Worm (Caenorhabditis elegans) whole organism, L4 larva: ENCODE data around the gene M04B2.2.

Source experiments
- F26F4.8 ChIP-seq: fragments of 200-800 bp; sonication (Bioruptor generic); conservative IDR thresholded peaks from 2 replicates; pipeline ENCODE4 v1.3.6; 2022; ENCODE audit warnings: missing genetic modification characterization, missing compliant biosample characterization
- F44E2.7 ChIP-seq: fragments of 200-800 bp; sonication (Bioruptor generic); IDR thresholded peaks from 2 replicates; pipeline ENCODE4 v2.1.2; 2022; ENCODE audit warnings: missing genetic modification characterization, missing compliant biosample characterization
- T20F7.1 ChIP-seq: fragments of 200-800 bp; sonication (Bioruptor generic); optimal IDR thresholded peaks from 2 replicates; lab custom pipeline; 2018; ENCODE audit warnings: mild to moderate bottlenecking, missing genetic modification characterization, missing compliant biosample characterization
- Y48G9A.11 ChIP-seq: fragments of 200-800 bp; sonication (Bioruptor generic); IDR thresholded peaks from 2 replicates; pipeline ENCODE4 v1.3.6; 2022; ENCODE audit warnings: missing genetic modification reagents, missing genetic modification characterization, missing compliant biosample characterization
- Y75B8A.6 ChIP-seq: fragments of 200-800 bp; sonication (Bioruptor generic); IDR thresholded peaks from 2 replicates; pipeline ENCODE4 v1.3.6; 2022; ENCODE audit warnings: missing genetic modification reagents, missing genetic modification characterization, missing compliant biosample characterization
- ZK337.2 ChIP-seq: fragments of 200-800 bp; sonication (Bioruptor generic); IDR thresholded peaks from 2 replicates; pipeline ENCODE4 v1.3.6; 2022; ENCODE audit warnings: missing genetic modification reagents, missing genetic modification characterization, missing compliant biosample characterization
- aha-1 ChIP-seq: fragments of 150-350 bp; peaks from one replicate; lab custom pipeline; 2014; ENCODE audit warnings: missing biosample characterization, missing genetic modification characterization
- aly-2 ChIP-seq: sonication (generic microtip); optimal IDR thresholded peaks from 2 replicates; lab custom pipeline; 2018; ENCODE audit warnings: missing biosample characterization, missing genetic modification characterization
- attf-4 ChIP-seq: sonication (generic microtip); optimal IDR thresholded peaks from 3 replicates; lab custom pipeline; 2017; ENCODE audit warnings: missing biosample characterization, missing genetic modification characterization
- daf-12 ChIP-seq: fragments of 150-350 bp; optimal IDR thresholded peaks from 2 replicates; lab custom pipeline; 2014; ENCODE audit warnings: missing biosample characterization, missing genetic modification reagents, missing genetic modification characterization
- daf-16 ChIP-seq, 3 experiments: sonication (generic microtip); optimal IDR thresholded peaks; 2 replicates each; lab custom pipeline; 2016 to 2017; ENCODE audit warnings: missing genetic modification characterization in 3 of 3, missing genetic modification reagents in 3 of 3, mild to moderate bottlenecking in 2 of 3, missing compliant biosample characterization in 2 of 3, missing biosample characterization in 1 of 3, moderate library complexity in 1 of 3
- dmd-6 ChIP-seq: fragments of 200-800 bp; sonication (Bioruptor generic); IDR thresholded peaks from 2 replicates; pipeline ENCODE4 v1.3.6; 2022; ENCODE audit warnings: missing genetic modification reagents, missing genetic modification characterization, missing compliant biosample characterization
- duxl-1 ChIP-seq: sonication (generic microtip); optimal IDR thresholded peaks from 2 replicates; lab custom pipeline; 2016; ENCODE audit warnings: mild to moderate bottlenecking, missing genetic modification characterization, moderate library complexity, missing compliant biosample characterization; ENCODE audit not compliant: poor library complexity
- dve-1 ChIP-seq: sonication (generic microtip); optimal IDR thresholded peaks from 2 replicates; lab custom pipeline; 2017; ENCODE audit warnings: antibody characterized with exemption, mild to moderate bottlenecking, missing genetic modification characterization, missing compliant biosample characterization; ENCODE audit not compliant: insufficient read depth
- egl-43 ChIP-seq: fragments of 200-800 bp; sonication (Bioruptor generic); IDR thresholded peaks from 2 replicates; pipeline ENCODE4 v1.3.6; 2022; ENCODE audit warnings: missing genetic modification reagents, missing genetic modification characterization, missing compliant biosample characterization
- gei-8 ChIP-seq: fragments of 200-800 bp; sonication (Bioruptor generic); optimal IDR thresholded peaks from 2 replicates; lab custom pipeline; 2018; ENCODE audit warnings: mild to moderate bottlenecking, missing genetic modification characterization, missing compliant biosample characterization
- hlh-11 ChIP-seq: fragments of 200-800 bp; sonication (Bioruptor generic); optimal IDR thresholded peaks from 2 replicates; lab custom pipeline; 2018; ENCODE audit warnings: mild to moderate bottlenecking, missing genetic modification characterization, missing compliant biosample characterization
- hlh-30 ChIP-seq: sonication (generic microtip); optimal IDR thresholded peaks from 2 replicates; lab custom pipeline; 2017; ENCODE audit warnings: antibody characterized with exemption, mild to moderate bottlenecking, missing genetic modification characterization, missing compliant biosample characterization; ENCODE audit not compliant: insufficient read depth
- jun-1 ChIP-seq: fragments of 150-350 bp; optimal IDR thresholded peaks from 2 replicates; lab custom pipeline; 2014; ENCODE audit warnings: missing biosample characterization, missing genetic modification reagents, missing genetic modification characterization
- lin-1 ChIP-seq: fragments of 200-800 bp; sonication (Bioruptor generic); IDR thresholded peaks from 2 replicates; pipeline ENCODE4 v1.3.6; 2022; ENCODE audit warnings: missing genetic modification reagents, missing genetic modification characterization, missing compliant biosample characterization
- lin-13 ChIP-seq: fragments of 150-350 bp; optimal IDR thresholded peaks from 2 replicates; lab custom pipeline; 2014; ENCODE audit warnings: missing biosample characterization, missing genetic modification reagents, missing genetic modification characterization
- madf-5 ChIP-seq, 2 experiments: fragments of 200-800 bp; sonication (Bioruptor generic); IDR thresholded peaks; 2 replicates each; pipeline ENCODE4 v1.3.6; 2022; ENCODE audit warnings: missing compliant biosample characterization in 2 of 2, missing genetic modification characterization in 2 of 2
- mdl-1 ChIP-seq, 2 experiments: fragments of 150-350 bp in 1 of 2; sonication (generic microtip) in 1 of 2; optimal IDR thresholded peaks; 2 replicates each; lab custom pipeline; 2014 to 2017; ENCODE audit warnings: missing biosample characterization in 2 of 2, missing genetic modification characterization in 2 of 2
- mep-1 ChIP-seq: fragments of 150-350 bp; sonication (generic microtip); optimal IDR thresholded peaks from 3 replicates; lab custom pipeline; 2014; ENCODE audit warnings: missing biosample characterization, missing genetic modification characterization
- mes-2 ChIP-seq: sonication (generic microtip); optimal IDR thresholded peaks from 2 replicates; lab custom pipeline; 2016; ENCODE audit warnings: missing genotype, mild to moderate bottlenecking, missing genetic modification characterization, missing compliant biosample characterization; ENCODE audit not compliant: poor library complexity, severe bottlenecking
- mxl-2 ChIP-seq: fragments of 200-800 bp; sonication (Bioruptor generic); conservative IDR thresholded peaks from 2 replicates; pipeline ENCODE4 v1.3.6; 2022; ENCODE audit warnings: missing genetic modification reagents, missing genetic modification characterization, missing compliant biosample characterization
- nhr-10 ChIP-seq: fragments of 150-350 bp; optimal IDR thresholded peaks from 2 replicates; lab custom pipeline; 2014; ENCODE audit warnings: missing biosample characterization, missing genetic modification characterization
- nhr-28 ChIP-seq: fragments of 150-350 bp; optimal IDR thresholded peaks from 2 replicates; lab custom pipeline; 2014; ENCODE audit warnings: missing biosample characterization, missing genetic modification characterization
- nhr-6 ChIP-seq: fragments of 150-350 bp; optimal IDR thresholded peaks from 2 replicates; lab custom pipeline; 2014; ENCODE audit warnings: missing biosample characterization, missing genetic modification characterization
- nhr-76 ChIP-seq: fragments of 150-350 bp; optimal IDR thresholded peaks from 2 replicates; lab custom pipeline; 2014; ENCODE audit warnings: missing biosample characterization, missing genetic modification characterization
- pqm-1 ChIP-seq: sonication (generic microtip); optimal IDR thresholded peaks from 2 replicates; lab custom pipeline; 2017; ENCODE audit warnings: missing biosample characterization, missing genetic modification characterization
- rbr-2 ChIP-seq: sonication (generic microtip); optimal IDR thresholded peaks from 2 replicates; lab custom pipeline; 2016; ENCODE audit warnings: missing genotype, missing genetic modification characterization, missing compliant biosample characterization
- sdz-12 ChIP-seq: fragments of 200-800 bp; sonication (Bioruptor generic); optimal IDR thresholded peaks from 2 replicates; lab custom pipeline; 2018; ENCODE audit warnings: mild to moderate bottlenecking, missing genetic modification characterization, missing compliant biosample characterization
- skn-1 ChIP-seq: fragments of 150-350 bp; optimal IDR thresholded peaks from 2 replicates; lab custom pipeline; 2014; ENCODE audit warnings: missing biosample characterization, missing genetic modification characterization
- spr-3 ChIP-seq: fragments of 200-800 bp; sonication (Bioruptor generic); optimal IDR thresholded peaks from 2 replicates; lab custom pipeline; 2018; ENCODE audit warnings: mild to moderate bottlenecking, missing genetic modification characterization, missing compliant biosample characterization
- tra-1 ChIP-seq: fragments of 200-800 bp; sonication (Bioruptor generic); IDR thresholded peaks from 2 replicates; pipeline ENCODE4 v1.3.6; 2022; ENCODE audit warnings: missing genetic modification reagents, missing genetic modification characterization, missing compliant biosample characterization
- unc-39 ChIP-seq: sonication (generic microtip); optimal IDR thresholded peaks from 2 replicates; lab custom pipeline; 2017; ENCODE audit warnings: missing biosample characterization, missing genetic modification characterization
- unc-62 ChIP-seq, 3 experiments: fragments of 150-350 bp in 1 of 3; sonication (generic microtip); optimal IDR thresholded peaks in 2 of 3; peaks in 1 of 3; 1 replicate in 1 of 3; 2 replicates in 2 of 3; lab custom pipeline; 2014 to 2017; ENCODE audit warnings: missing biosample characterization in 3 of 3, missing genetic modification characterization in 3 of 3, missing genetic modification reagents in 3 of 3, missing genotype in 1 of 3
- zfp-2 ChIP-seq: sonication (generic microtip); optimal IDR thresholded peaks from 2 replicates; lab custom pipeline; 2016; ENCODE audit warnings: mild to moderate bottlenecking, missing genetic modification characterization, missing compliant biosample characterization
- zip-2 ChIP-seq: fragments of 150-350 bp; optimal IDR thresholded peaks from 2 replicates; lab custom pipeline; 2014; ENCODE audit warnings: missing biosample characterization, missing genetic modification characterization
- ztf-7 ChIP-seq: fragments of 150-350 bp; optimal IDR thresholded peaks from 2 replicates; lab custom pipeline; 2014; ENCODE audit warnings: missing biosample characterization, missing genetic modification characterization

M04B2.2 gene

ce11 chrIV:11486859-11487258 lies 41.0 kb upstream of the M04B2.2 start:
- TF ChIP-seq unc-62 (GFP tag; optimal IDR thresholded peaks at IDR 0.05 in 1 of 2; lab: Kevin White, UChicago) (peak in 1 of 2 experiments; percentile 94), unc-62 (tag; optimal IDR thresholded peaks at IDR 0.05; lab: Kevin White, UChicago) (no peak), aha-1 (tag; lab: Kevin White, UChicago) (peak; percentile 67), nhr-76 (tag; lab: Kevin White, UChicago) (no peak), jun-1 (tag; lab: Kevin White, UChicago) (no peak), ZK337.2 (GFP tag; lab: Robert Waterston, UW) (no peak), Y48G9A.11 (GFP tag; lab: Robert Waterston, UW) (no peak)

- no peak for TF ChIP-seq lin-1 (GFP tag; lab: Robert Waterston, UW)
- TF ChIP-seq rbr-2 = no peak
- TF ChIP-seq mdl-1 (tag; optimal IDR thresholded peaks at IDR 0.05; lab: Kevin White, UChicago) = peak in 1 of 2 experiments; percentile 7
- TF ChIP-seq nhr-10 (tag; lab: Kevin White, UChicago) = peak; percentile 3
- peak; percentile 68 for TF ChIP-seq hlh-11 (tag; lab: Kevin White, UChicago)
- peak; percentile 10 for TF ChIP-seq dve-1 (tag; lab: Kevin White, UChicago)
- peak in 1 of 2 experiments; percentile 4 for TF ChIP-seq daf-16 (GFP tag; optimal IDR thresholded peaks at IDR 0.05; lab: Kevin White, UChicago)
- TF ChIP-seq daf-16 (tag; optimal IDR thresholded peaks at IDR 0.05; lab: Kevin White, UChicago) = no peak
- TF ChIP-seq dmd-6 = peak; percentile 55
- no peak for TF ChIP-seq skn-1 (tag; lab: Kevin White, UChicago)
- TF ChIP-seq zip-2 (tag; lab: Kevin White, UChicago) = no peak
- TF ChIP-seq unc-39 (tag; lab: Kevin White, UChicago) = no peak
- peak; percentile 28 for TF ChIP-seq pqm-1 (tag; lab: Kevin White, UChicago)
- TF ChIP-seq madf-5 (GFP tag; IDR thresholded peaks at IDR 0.05; lab: Robert Waterston, UW) = no peak
- TF ChIP-seq mes-2 (tag; lab: Kevin White, UChicago) = peak; percentile 9
- TF ChIP-seq nhr-28 = peak; percentile 42
- peak; percentile 81 for TF ChIP-seq hlh-30 (tag; lab: Kevin White, UChicago)
- peak; percentile 16 for TF ChIP-seq nhr-6
- TF ChIP-seq F26F4.8 (GFP tag; lab: Robert Waterston, UW) = no peak
- TF ChIP-seq unc-62 (GFP tag; optimal IDR thresholded peaks at IDR 0.05 in 1 of 2; lab: Kevin White, UChicago) = no peak
- TF ChIP-seq unc-62 (tag; optimal IDR thresholded peaks at IDR 0.05; lab: Kevin White, UChicago) = no peak
- no peak for TF ChIP-seq duxl-1
- TF ChIP-seq tra-1 (GFP tag; lab: Robert Waterston, UW) = 0 out of 2 replicates have a peak, but pooled peaks have one; percentile 8
- TF ChIP-seq zfp-2 (tag; lab: Kevin White, UChicago) = no peak
- TF ChIP-seq aha-1 (tag; lab: Kevin White, UChicago) = peak; percentile 15
Observed at ce11 chrIV:11487889-11488556, 39.8 kb upstream of the M04B2.2 start.

- TF ChIP-seq nhr-28 (peak; percentile 72), mxl-2 (GFP tag; lab: Robert Waterston, UW) (no peak), Y48G9A.11 (GFP tag; lab: Robert Waterston, UW) (no peak), Y75B8A.6 (GFP tag; lab: Robert Waterston, UW) (no peak), F44E2.7 (GFP tag; lab: Robert Waterston, UW) (no peak), daf-16 (GFP tag; optimal IDR thresholded peaks at IDR 0.05; lab: Kevin White, UChicago) (no peak), daf-16 (tag; optimal IDR thresholded peaks at IDR 0.05; lab: Kevin White, UChicago) (peak; percentile 39), dmd-6 (no peak), gei-8 (no peak), lin-13 (GFP tag; lab: Kevin White, UChicago) (no peak), mep-1 (tag; lab: Kevin White, UChicago) (no peak), nhr-6 (no peak), unc-39 (tag; lab: Kevin White, UChicago) (no peak), aly-2 (no peak), aha-1 (tag; lab: Kevin White, UChicago) (no peak), attf-4 (tag; lab: Kevin White, UChicago) (no peak), mes-2 (tag; lab: Kevin White, UChicago) (no peak), daf-12 (tag; lab: Kevin White, UChicago) (no peak), T20F7.1 (GFP tag; lab: Kevin White, UChicago) (no peak), nhr-10 (tag; lab: Kevin White, UChicago) (no peak), egl-43 (GFP tag; lab: Robert Waterston, UW) (no peak), pqm-1 (tag; lab: Kevin White, UChicago) (peak; percentile 81), sdz-12 (GFP tag; lab: Kevin White, UChicago) (no peak), spr-3 (no peak), ztf-7 (tag; lab: Kevin White, UChicago) (no peak)
Observed at ce11 chrIV:11489077-11489476, 38.8 kb upstream of the M04B2.2 start.
